Fruit fly (Drosophila melanogaster): ENCODE data around the gene Prx6a.

- no peak for TF ChIP-seq CG7101 (tag; optimal IDR thresholded peaks at IDR 0.05)
- no peak for TF ChIP-seq CG7045 (GFP tag; optimal IDR thresholded peaks at IDR 0.05)
- TF ChIP-seq kay (GFP tag; ENCODE audit: borderline replicate concordance): no peak
- no peak for TF ChIP-seq CG14711 (tag; optimal IDR thresholded peaks at IDR 0.05)
- no peak for TF ChIP-seq cic (GFP tag; optimal IDR thresholded peaks at IDR 0.05)
- TF ChIP-seq toe (GFP tag; optimal IDR thresholded peaks at IDR 0.05): no peak
- peak; percentile 11 for TF ChIP-seq ovo (GFP tag; optimal IDR thresholded peaks at IDR 0.05)
- TF ChIP-seq CG5204 (GFP tag; optimal IDR thresholded peaks at IDR 0.05): no peak
- peak; percentile 93 for TF ChIP-seq tj (GFP tag; optimal IDR thresholded peaks at IDR 0.05)
- TF ChIP-seq CG11617 (GFP tag; optimal IDR thresholded peaks at IDR 0.05): no peak
- TF ChIP-seq CG12768 (GFP tag; optimal IDR thresholded peaks at IDR 0.05): no peak
- TF ChIP-seq pad (GFP tag; optimal IDR thresholded peaks at IDR 0.05): no peak
- TF ChIP-seq Hr96 (GFP tag; optimal IDR thresholded peaks at IDR 0.05): no peak
- TF ChIP-seq CG33017 (tag; optimal IDR thresholded peaks at IDR 0.05): no peak
Observed at dm6 chr2L:2904316-2905050, 26.5 kb upstream of the Prx6a start.
